Worm (Caenorhabditis elegans): ENCODE results near the gene Y54G2A.19.

DNA sequence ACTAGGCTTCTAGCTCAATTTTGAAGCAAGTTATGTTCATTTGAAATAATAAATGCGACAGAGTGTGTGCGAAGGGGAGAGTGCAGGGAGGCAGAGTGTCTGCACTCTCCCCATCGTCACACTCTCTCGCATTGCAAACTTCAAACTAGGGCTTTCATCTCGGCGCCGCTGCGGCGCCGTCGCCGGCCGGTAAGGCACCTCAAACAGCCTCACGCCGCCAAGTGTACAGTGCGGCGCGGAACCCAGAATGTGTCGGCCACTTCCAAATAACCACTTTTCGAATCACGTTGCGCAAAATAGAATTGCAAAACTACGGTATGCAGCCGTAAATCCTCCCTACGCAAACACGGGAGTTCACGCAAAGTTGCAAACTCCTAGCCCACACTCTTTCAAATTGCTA is 45.3 kb downstream of the Y54G2A.19 start:
- TF ChIP-seq ama-1 (optimal IDR thresholded peaks at IDR 0.05) (no peak), nhr-11 (tag; optimal IDR thresholded peaks at IDR 0.05) (no peak), snpc-4 (tag; optimal IDR thresholded peaks at IDR 0.05) (no peak), lin-13 (GFP tag; optimal IDR thresholded peaks at IDR 0.05) (no peak), ztf-4 (tag; optimal IDR thresholded peaks at IDR 0.05) (no peak)
